Worm (Caenorhabditis elegans): ENCODE measurements around the gene mtre-1.

mtre-1 gene

ce11 chrII:8016167-8016566 lies 34.2 kb downstream of the mtre-1 start:
- TF ChIP-seq flt-1 (GFP tag; IDR thresholded peaks at IDR 0.05), result no peak
- TF ChIP-seq tra-4 (tag; optimal IDR thresholded peaks at IDR 0.05), result no peak
- TF ChIP-seq B0310.2 (tag; optimal IDR thresholded peaks at IDR 0.05), result no peak
- TF ChIP-seq aly-1 (tag; optimal IDR thresholded peaks at IDR 0.05), result no peak
- TF ChIP-seq ama-1 (optimal IDR thresholded peaks at IDR 0.05), result no peak
- no peak for TF ChIP-seq tbx-11 (GFP tag; IDR thresholded peaks at IDR 0.05)
- no peak for TF ChIP-seq scrt-1 (GFP tag; IDR thresholded peaks at IDR 0.05)
- TF ChIP-seq pes-1 (GFP tag; IDR thresholded peaks at IDR 0.05), result no peak
- no peak for TF ChIP-seq hmg-4 (GFP tag; optimal IDR thresholded peaks at IDR 0.05)

ce11 chrII:8015483-8015938 lies 34.9 kb downstream of the mtre-1 start:
- TF ChIP-seq tbx-11 (GFP tag; IDR thresholded peaks at IDR 0.05) (no peak), hnd-1 (tag; optimal IDR thresholded peaks at IDR 0.05) (no peak), hmbx-1 (tag; optimal IDR thresholded peaks at IDR 0.05) (no peak), hmg-4 (GFP tag; optimal IDR thresholded peaks at IDR 0.05) (no peak), F13C5.2 (tag; optimal IDR thresholded peaks at IDR 0.05) (no peak), B0310.2 (tag; optimal IDR thresholded peaks at IDR 0.05) (no peak), ama-1 (optimal IDR thresholded peaks at IDR 0.05) (no peak)

- TF ChIP-seq pes-1 (GFP tag; IDR thresholded peaks at IDR 0.05) (no peak), B0310.2 (tag; optimal IDR thresholded peaks at IDR 0.05) (no peak), hmbx-1 (tag; optimal IDR thresholded peaks at IDR 0.05) (no peak), ceh-36 (tag; optimal IDR thresholded peaks at IDR 0.05) (no peak), aly-1 (tag; optimal IDR thresholded peaks at IDR 0.05) (no peak), tbx-37 (GFP tag; conservative IDR thresholded peaks at IDR 0.05) (no peak), flt-1 (GFP tag; IDR thresholded peaks at IDR 0.05) (no peak), ama-1 (optimal IDR thresholded peaks at IDR 0.05) (no peak), tra-4 (tag; optimal IDR thresholded peaks at IDR 0.05) (no peak), tbx-11 (GFP tag; IDR thresholded peaks at IDR 0.05) (no peak), ets-7 (tag; optimal IDR thresholded peaks at IDR 0.05) (no peak), scrt-1 (GFP tag; IDR thresholded peaks at IDR 0.05) (no peak), sea-1 (GFP tag; conservative IDR thresholded peaks at IDR 0.05) (no peak), hmg-4 (GFP tag; optimal IDR thresholded peaks at IDR 0.05) (no peak), ceh-13 (GFP tag; optimal IDR thresholded peaks at IDR 0.05) (no peak), F13C5.2 (tag; optimal IDR thresholded peaks at IDR 0.05) (no peak), hnd-1 (tag; optimal IDR thresholded peaks at IDR 0.05) (no peak)
Observed at ce11 chrII:8012071-8013031, 38.0 kb downstream of the mtre-1 start, which contains the start of gene DH11.2. Gene DH11.2, plus strand, starts transcription at chrII:8012816.

ce11 chrII:8008334-8008733 lies 42.0 kb downstream of the mtre-1 start, which contains the start of gene glna-2:
Gene glna-2, plus strand, starts transcription at chrII:8008634.
- TF ChIP-seq hnd-1 (tag; optimal IDR thresholded peaks at IDR 0.05) (no peak), F13C5.2 (tag; optimal IDR thresholded peaks at IDR 0.05) (no peak), hmbx-1 (tag; optimal IDR thresholded peaks at IDR 0.05) (no peak), ets-7 (tag; optimal IDR thresholded peaks at IDR 0.05) (no peak), sea-1 (GFP tag; conservative IDR thresholded peaks at IDR 0.05) (no peak), scrt-1 (GFP tag; IDR thresholded peaks at IDR 0.05) (no peak), ama-1 (optimal IDR thresholded peaks at IDR 0.05) (no peak), ceh-36 (tag; optimal IDR thresholded peaks at IDR 0.05) (no peak), flt-1 (GFP tag; IDR thresholded peaks at IDR 0.05) (no peak), tbx-11 (GFP tag; IDR thresholded peaks at IDR 0.05) (no peak)

- no peak for TF ChIP-seq hnd-1 (tag; optimal IDR thresholded peaks at IDR 0.05)
- no peak for TF ChIP-seq ceh-36 (tag; optimal IDR thresholded peaks at IDR 0.05)
- TF ChIP-seq hmg-4 (GFP tag; optimal IDR thresholded peaks at IDR 0.05), result no peak
- no peak for TF ChIP-seq aly-1 (tag; optimal IDR thresholded peaks at IDR 0.05)
- TF ChIP-seq flt-1 (GFP tag; IDR thresholded peaks at IDR 0.05), result no peak
- TF ChIP-seq hmbx-1 (tag; optimal IDR thresholded peaks at IDR 0.05), result no peak
- no peak for TF ChIP-seq tbx-37 (GFP tag; conservative IDR thresholded peaks at IDR 0.05)
- no peak for TF ChIP-seq ceh-13 (GFP tag; optimal IDR thresholded peaks at IDR 0.05)
- no peak for TF ChIP-seq F13C5.2 (tag; optimal IDR thresholded peaks at IDR 0.05)
- no peak for TF ChIP-seq pes-1 (GFP tag; IDR thresholded peaks at IDR 0.05)
- no peak for TF ChIP-seq tbx-11 (GFP tag; IDR thresholded peaks at IDR 0.05)
- TF ChIP-seq sea-1 (GFP tag; conservative IDR thresholded peaks at IDR 0.05), result no peak
- no peak for TF ChIP-seq ets-7 (tag; optimal IDR thresholded peaks at IDR 0.05)
- no peak for TF ChIP-seq ama-1 (optimal IDR thresholded peaks at IDR 0.05)
Observed at ce11 chrII:8006962-8007361, 43.4 kb downstream of the mtre-1 start.

ce11 chrII:8004752-8005151 lies 45.6 kb downstream of the mtre-1 start:
- TF ChIP-seq pes-1 (GFP tag; IDR thresholded peaks at IDR 0.05) (no peak), ama-1 (optimal IDR thresholded peaks at IDR 0.05) (no peak), ets-7 (tag; optimal IDR thresholded peaks at IDR 0.05) (no peak), ceh-36 (tag; optimal IDR thresholded peaks at IDR 0.05) (no peak), ceh-13 (GFP tag; optimal IDR thresholded peaks at IDR 0.05) (no peak), hmg-4 (GFP tag; optimal IDR thresholded peaks at IDR 0.05) (no peak), hnd-1 (tag; optimal IDR thresholded peaks at IDR 0.05) (no peak), tra-4 (tag; optimal IDR thresholded peaks at IDR 0.05) (no peak), sea-1 (GFP tag; conservative IDR thresholded peaks at IDR 0.05) (no peak), hmbx-1 (tag; optimal IDR thresholded peaks at IDR 0.05) (no peak), B0310.2 (tag; optimal IDR thresholded peaks at IDR 0.05) (no peak), aly-1 (tag; optimal IDR thresholded peaks at IDR 0.05) (no peak), tbx-37 (GFP tag; conservative IDR thresholded peaks at IDR 0.05) (no peak), scrt-1 (GFP tag; IDR thresholded peaks at IDR 0.05) (no peak), tbx-11 (GFP tag; IDR thresholded peaks at IDR 0.05) (no peak), flt-1 (GFP tag; IDR thresholded peaks at IDR 0.05) (no peak), F13C5.2 (tag; optimal IDR thresholded peaks at IDR 0.05) (no peak)

- no peak for TF ChIP-seq ama-1 (optimal IDR thresholded peaks at IDR 0.05)
- no peak for TF ChIP-seq ets-7 (tag; optimal IDR thresholded peaks at IDR 0.05)
- TF ChIP-seq aly-1 (tag; optimal IDR thresholded peaks at IDR 0.05), result no peak
- no peak for TF ChIP-seq ceh-13 (GFP tag; optimal IDR thresholded peaks at IDR 0.05)
- TF ChIP-seq F13C5.2 (tag; optimal IDR thresholded peaks at IDR 0.05), result no peak
Observed at ce11 chrII:8004157-8004556, 46.2 kb downstream of the mtre-1 start, which contains the start of gene pgp-11. Gene pgp-11, minus strand, starts transcription at chrII:8004257.

Measured in whole organism, early embryonic.